Fruit fly (Drosophila melanogaster): ENCODE results near the gene CG14151.
A peak's percentile ranks its signal among the peaks of the same experiment; 100 is the strongest.

The CG14151 gene

DNA sequence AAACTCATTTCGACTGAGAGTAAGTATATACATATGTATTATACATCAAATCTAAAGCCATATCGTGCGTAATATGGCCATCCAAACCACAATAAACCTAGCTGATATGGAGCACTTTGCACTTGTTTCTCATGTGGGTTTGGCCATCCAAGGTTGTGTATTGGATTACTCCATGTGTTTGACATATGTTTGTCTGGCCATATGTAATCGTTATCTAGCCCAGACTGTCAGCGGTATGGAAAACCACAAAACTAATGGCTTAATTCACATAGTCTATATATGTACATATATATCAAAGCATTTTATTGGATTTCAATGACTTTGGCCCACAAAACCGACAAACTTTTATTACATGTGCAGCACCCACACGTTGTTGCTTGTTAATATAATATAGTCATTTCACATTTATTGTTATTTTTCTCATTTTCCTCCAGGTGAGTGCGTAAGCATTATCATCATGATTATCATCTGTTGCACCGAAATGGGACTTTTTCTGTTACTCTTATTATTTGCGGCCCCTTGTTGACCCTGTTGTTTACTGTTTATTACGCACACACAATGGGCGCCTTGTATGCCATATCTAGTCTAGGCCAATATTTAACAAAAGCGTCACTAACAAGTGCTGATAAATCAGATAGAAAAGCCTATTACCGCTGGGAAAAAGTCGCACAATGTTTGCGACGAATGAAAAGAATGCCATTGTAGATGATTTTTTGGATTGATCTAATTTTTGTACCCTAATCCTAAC lies 28.3 kb upstream of the CG14151 start:
- peak; percentile 75; the same call in 1 of the 2 replicates for TF ChIP-seq sob (GFP tag; IDR thresholded peaks at IDR 0.05)
- TF ChIP-seq Jarid2 (GFP tag; optimal IDR thresholded peaks at IDR 0.05), result peak; percentile 59
- peak; percentile 74 for TF ChIP-seq Fer1 (GFP tag; optimal IDR thresholded peaks at IDR 0.05)
- no peak for TF ChIP-seq CG32767 (GFP tag; IDR thresholded peaks at IDR 0.05)
- TF ChIP-seq CG17829 (tag; optimal IDR thresholded peaks at IDR 0.05), result peak; percentile 14
- TF ChIP-seq Spps (tag; optimal IDR thresholded peaks at IDR 0.05), result peak; percentile 24
- peak; percentile 80 for TF ChIP-seq CG3407 (GFP tag; optimal IDR thresholded peaks at IDR 0.05)
- TF ChIP-seq nerfin-1 (tag; optimal IDR thresholded peaks at IDR 0.05), result peak; percentile 55
- TF ChIP-seq Pdp1 (GFP tag; optimal IDR thresholded peaks at IDR 0.05), result peak; percentile 34 to 55
- TF ChIP-seq CG14965 (GFP tag; optimal IDR thresholded peaks at IDR 0.05; ENCODE audit: borderline replicate concordance), result peak; percentile 59
- no peak for TF ChIP-seq CG15479 (GFP tag; optimal IDR thresholded peaks at IDR 0.05)
- peak; percentile 73 for TF ChIP-seq BtbVII (GFP tag; optimal IDR thresholded peaks at IDR 0.05)
- TF ChIP-seq Rx (GFP tag; IDR thresholded peaks at IDR 0.05), result no peak
- peak; percentile 36 for TF ChIP-seq gro (GFP tag; optimal IDR thresholded peaks at IDR 0.05)
- no peak for TF ChIP-seq dan (GFP tag; IDR thresholded peaks at IDR 0.05)
- peak; percentile 34 for TF ChIP-seq lilli (GFP tag; optimal IDR thresholded peaks at IDR 0.05)
- TF ChIP-seq CG1602 (GFP tag; optimal IDR thresholded peaks at IDR 0.05), result peak; percentile 33
- peak; percentile 77 for TF ChIP-seq gsb-n (tag; optimal IDR thresholded peaks at IDR 0.05)
- peak; percentile 22 for TF ChIP-seq B-H2 (GFP tag; optimal IDR thresholded peaks at IDR 0.05)
- TF ChIP-seq CG8281 (tag; optimal IDR thresholded peaks at IDR 0.05), result peak; percentile 40
- TF ChIP-seq pum (GFP tag; optimal IDR thresholded peaks at IDR 0.05), result peak; percentile 28
- TF ChIP-seq CG10366 (GFP tag; IDR thresholded peaks at IDR 0.05), result 0 out of 2 replicates have a peak, but pooled peaks have one; percentile 15
- TF ChIP-seq Dek (tag; optimal IDR thresholded peaks at IDR 0.05), result peak; percentile 58
- no peak for TF ChIP-seq D (optimal IDR thresholded peaks at IDR 0.05)
- TF ChIP-seq D (GFP tag; optimal IDR thresholded peaks at IDR 0.05), result peak; percentile 15
- peak; percentile 12 for TF ChIP-seq disco-r (GFP tag; optimal IDR thresholded peaks at IDR 0.05)
- TF ChIP-seq HmgZ (tag; optimal IDR thresholded peaks at IDR 0.05), result peak; percentile 62
- TF ChIP-seq bigmax (GFP tag; optimal IDR thresholded peaks at IDR 0.05), result peak; percentile 13
- TF ChIP-seq ems (GFP tag; optimal IDR thresholded peaks at IDR 0.05), result peak; percentile 50
- TF ChIP-seq Hmx (GFP tag; optimal IDR thresholded peaks at IDR 0.05), result no peak
- peak; percentile 34 for TF ChIP-seq Sry-δ (GFP tag; optimal IDR thresholded peaks at IDR 0.05)
- TF ChIP-seq CG14014 (GFP tag; IDR thresholded peaks at IDR 0.05), result peak; percentile 78; the same call in 1 of the 2 replicates
- peak; percentile 73 for TF ChIP-seq CG13296 (GFP tag; optimal IDR thresholded peaks at IDR 0.05)
- TF ChIP-seq CG7786 (GFP tag; optimal IDR thresholded peaks at IDR 0.05), result peak; percentile 26
- peak; percentile 45 for TF ChIP-seq oc (tag; optimal IDR thresholded peaks at IDR 0.05)
- TF ChIP-seq luna (GFP tag; optimal IDR thresholded peaks at IDR 0.05), result no peak
- TF ChIP-seq CG18476 (GFP tag; optimal IDR thresholded peaks at IDR 0.05), result peak; percentile 37
- peak; percentile 78 for TF ChIP-seq CG4707 (GFP tag; optimal IDR thresholded peaks at IDR 0.05)
- no peak for TF ChIP-seq Lim3 (GFP tag; IDR thresholded peaks at IDR 0.05)
- peak; percentile 32 for TF ChIP-seq az2 (GFP tag; optimal IDR thresholded peaks at IDR 0.05)
- peak; percentile 32 to 62 for TF ChIP-seq dpn (GFP tag; optimal IDR thresholded peaks at IDR 0.05)
- TF ChIP-seq YL-1 (GFP tag; optimal IDR thresholded peaks at IDR 0.05), result peak; percentile 21
- TF ChIP-seq NK7.1 (GFP tag; optimal IDR thresholded peaks at IDR 0.05), result peak; percentile 70
- peak; percentile 70 for TF ChIP-seq CG12769 (tag; optimal IDR thresholded peaks at IDR 0.05)
- TF ChIP-seq CG11093 (GFP tag; IDR thresholded peaks at IDR 0.05), result no peak; the same call in 2 of the 3 replicates
- peak; percentile 90 for TF ChIP-seq CG7987 (GFP tag; optimal IDR thresholded peaks at IDR 0.05)
- TF ChIP-seq NC2β (GFP tag; optimal IDR thresholded peaks at IDR 0.05), result peak; percentile 61
- TF ChIP-seq CG4328 (GFP tag; optimal IDR thresholded peaks at IDR 0.05), result peak; percentile 32
- no peak for TF ChIP-seq lmd (GFP tag; IDR thresholded peaks at IDR 0.05)
- TF ChIP-seq CG11398 (GFP tag; optimal IDR thresholded peaks at IDR 0.05), result peak; percentile 78
